Worm (Caenorhabditis elegans) whole organism, L1 larva: ENCODE measurements around the gene Y47D3A.13.

Experiments used
- C16A3.4 ChIP-seq: fragments of 150-350 bp; optimal IDR thresholded peaks from 2 replicates; lab custom pipeline; 2014; ENCODE audit warnings: missing biosample characterization, missing genetic modification characterization
- C34B4.2 ChIP-seq: sonication (generic microtip); optimal IDR thresholded peaks from 2 replicates; lab custom pipeline; 2017; ENCODE audit warnings: mild to moderate bottlenecking, missing genetic modification characterization, missing compliant biosample characterization
- aha-1 ChIP-seq: fragments of 150-350 bp; optimal IDR thresholded peaks from 2 replicates; lab custom pipeline; 2014; ENCODE audit warnings: missing biosample characterization, missing genetic modification characterization
- alr-1 ChIP-seq: fragments of 200-800 bp; sonication (Bioruptor generic); optimal IDR thresholded peaks from 2 replicates; lab custom pipeline; 2018; ENCODE audit warnings: borderline replicate concordance, mild to moderate bottlenecking, missing genetic modification characterization, missing compliant biosample characterization
- aly-2 ChIP-seq: fragments of 150-350 bp; optimal IDR thresholded peaks from 2 replicates; lab custom pipeline; 2014; ENCODE audit warnings: missing biosample characterization, missing genetic modification characterization
- ama-1 ChIP-seq: fragments of 150-350 bp; optimal IDR thresholded peaks from 2 replicates; lab custom pipeline; 2014
- ceh-8 ChIP-seq: fragments of 200-800 bp; sonication (Bioruptor generic); optimal IDR thresholded peaks from 2 replicates; lab custom pipeline; 2018; ENCODE audit warnings: mild to moderate bottlenecking, missing genetic modification characterization, moderate library complexity, missing compliant biosample characterization
- ceh-88 ChIP-seq: fragments of 200-800 bp; sonication (Bioruptor generic); IDR thresholded peaks from 2 replicates; pipeline ENCODE4 v1.3.6; 2022; ENCODE audit warnings: missing genetic modification characterization, missing compliant biosample characterization
- ceh-90 ChIP-seq: sonication (generic microtip); optimal IDR thresholded peaks from 2 replicates; lab custom pipeline; 2016; ENCODE audit warnings: missing genetic modification characterization, missing compliant biosample characterization
- efl-1 ChIP-seq, 4 experiments: fragments of 150-350 bp; optimal IDR thresholded peaks in 3 of 4; peaks in 1 of 4; 1 replicate in 1 of 4; 2 replicates in 3 of 4; lab custom pipeline; 2014; ENCODE audit warnings: missing biosample characterization in 2 of 4, missing genetic modification characterization in 2 of 4, missing genetic modification reagents in 2 of 4
- egl-13 ChIP-seq: sonication (generic microtip); optimal IDR thresholded peaks from 2 replicates; lab custom pipeline; 2016; ENCODE audit warnings: missing genotype, missing genetic modification reagents, missing genetic modification characterization, missing compliant biosample characterization
- egl-27 ChIP-seq, 2 experiments: fragments of 150-350 bp in 1 of 2; sonication (generic microtip); optimal IDR thresholded peaks; 3 replicates each; lab custom pipeline; 2017 to 2018; ENCODE audit warnings: missing biosample characterization in 2 of 2, missing genetic modification characterization in 2 of 2, missing genetic modification reagents in 2 of 2
- elt-3 ChIP-seq, 6 experiments: fragments of 150-350 bp in 1 of 6; sonication (generic microtip); optimal IDR thresholded peaks; 2 replicates each; lab custom pipeline; 2017 to 2018; ENCODE audit warnings: missing biosample characterization in 6 of 6, missing genetic modification characterization in 6 of 6, inconsistent platforms in 1 of 6
- ets-5 ChIP-seq: fragments of 200-800 bp; sonication (Bioruptor generic); IDR thresholded peaks from 2 replicates; pipeline ENCODE4 v1.3.6; 2022; ENCODE audit warnings: missing genetic modification characterization, missing compliant biosample characterization
- fkh-10 ChIP-seq: sonication (generic microtip); optimal IDR thresholded peaks from 2 replicates; lab custom pipeline; 2017; ENCODE audit warnings: missing biosample characterization, missing genetic modification reagents, missing genetic modification characterization
- fkh-8 ChIP-seq: sonication (generic microtip); optimal IDR thresholded peaks from 2 replicates; lab custom pipeline; 2016; ENCODE audit warnings: mild to moderate bottlenecking, missing genetic modification characterization, missing compliant biosample characterization
- fos-1 ChIP-seq: fragments of 150-350 bp; optimal IDR thresholded peaks from 2 replicates; lab custom pipeline; 2014; ENCODE audit warnings: missing biosample characterization, missing genetic modification characterization
- isw-1 ChIP-seq: fragments of 200-800 bp; sonication (Bioruptor generic); IDR thresholded peaks from 2 replicates; pipeline ENCODE4 v1.3.6; 2022; ENCODE audit warnings: missing genetic modification characterization, missing compliant biosample characterization
- jun-1 ChIP-seq: fragments of 150-350 bp; optimal IDR thresholded peaks from 2 replicates; lab custom pipeline; 2014; ENCODE audit warnings: missing biosample characterization, missing genetic modification reagents, missing genetic modification characterization
- lin-13 ChIP-seq: fragments of 150-350 bp; optimal IDR thresholded peaks from 2 replicates; lab custom pipeline; 2014; ENCODE audit warnings: missing biosample characterization, missing genetic modification reagents, missing genetic modification characterization
- lin-14 ChIP-seq: fragments of 200-800 bp; sonication (Bioruptor generic); optimal IDR thresholded peaks from 2 replicates; lab custom pipeline; 2018; ENCODE audit warnings: mild to moderate bottlenecking, missing genetic modification characterization, moderate library complexity, missing compliant biosample characterization
- lin-15B ChIP-seq: fragments of 150-350 bp; sonication (generic microtip); optimal IDR thresholded peaks from 3 replicates; lab custom pipeline; 2014; ENCODE audit warnings: missing biosample characterization, missing genetic modification characterization
- lin-35 ChIP-seq, 2 experiments: fragments of 150-350 bp; optimal IDR thresholded peaks; 2 replicates each; lab custom pipeline; 2014; ENCODE audit warnings: missing biosample characterization in 2 of 2, missing genetic modification characterization in 2 of 2, missing genetic modification reagents in 2 of 2
- mab-9 ChIP-seq: fragments of 200-800 bp; sonication (Bioruptor generic); IDR thresholded peaks from 2 replicates; pipeline ENCODE4 v1.3.6; 2022; ENCODE audit warnings: missing genetic modification reagents, missing genetic modification characterization, missing compliant biosample characterization
- mdl-1 ChIP-seq, 2 experiments: fragments of 150-350 bp; optimal IDR thresholded peaks; 2 replicates each; lab custom pipeline; 2014 to 2017; ENCODE audit warnings: missing biosample characterization in 2 of 2, missing genetic modification characterization in 2 of 2, inconsistent platforms in 1 of 2
- mef-2 ChIP-seq: fragments of 150-350 bp; optimal IDR thresholded peaks from 2 replicates; lab custom pipeline; 2014; ENCODE audit warnings: missing biosample characterization, missing genetic modification characterization
- nhr-19 ChIP-seq: fragments of 200-800 bp; sonication (Bioruptor generic); conservative IDR thresholded peaks from 2 replicates; pipeline ENCODE4 v1.3.6; 2022; ENCODE audit warnings: missing genetic modification characterization, missing compliant biosample characterization
- nhr-20 ChIP-seq: sonication (generic microtip); optimal IDR thresholded peaks from 2 replicates; lab custom pipeline; 2016; ENCODE audit warnings: mild to moderate bottlenecking, missing genetic modification characterization, missing compliant biosample characterization
- nhr-237 ChIP-seq: fragments of 150-350 bp; optimal IDR thresholded peaks from 2 replicates; lab custom pipeline; 2014; ENCODE audit warnings: missing biosample characterization, missing genetic modification characterization
- nhr-28 ChIP-seq: fragments of 150-350 bp; optimal IDR thresholded peaks from 2 replicates; lab custom pipeline; 2014; ENCODE audit warnings: missing biosample characterization, missing genetic modification characterization
- nhr-71 ChIP-seq: sonication (generic microtip); optimal IDR thresholded peaks from 2 replicates; lab custom pipeline; 2016; ENCODE audit warnings: mild to moderate bottlenecking, missing genetic modification characterization, moderate library complexity, missing compliant biosample characterization
- nhr-84 ChIP-seq: sonication (generic microtip); optimal IDR thresholded peaks from 2 replicates; lab custom pipeline; 2017; ENCODE audit warnings: missing biosample characterization, missing genetic modification characterization
- nhr-85 ChIP-seq: sonication (generic microtip); peaks from one replicate; lab custom pipeline; 2016; ENCODE audit warnings: missing genetic modification characterization, inconsistent platforms, missing compliant biosample characterization
- nhr-90 ChIP-seq: sonication (generic microtip); optimal IDR thresholded peaks from 2 replicates; lab custom pipeline; 2016; ENCODE audit warnings: mild to moderate bottlenecking, missing genetic modification characterization, missing compliant biosample characterization; ENCODE audit not compliant: poor library complexity
- pag-3 ChIP-seq: sonication (generic microtip); optimal IDR thresholded peaks from 2 replicates; lab custom pipeline; 2017; ENCODE audit warnings: missing genetic modification characterization, mild to moderate bottlenecking, missing compliant biosample characterization, antibody characterized with exemption, borderline replicate concordance; ENCODE audit not compliant: insufficient read depth
- pax-3 ChIP-seq: fragments of 200-800 bp; sonication (Bioruptor generic); optimal IDR thresholded peaks from 2 replicates; lab custom pipeline; 2018; ENCODE audit warnings: mild to moderate bottlenecking, missing genetic modification characterization, moderate library complexity, missing compliant biosample characterization
- skn-1 ChIP-seq: fragments of 150-350 bp; optimal IDR thresholded peaks from 2 replicates; lab custom pipeline; 2014; ENCODE audit warnings: missing biosample characterization, missing genetic modification characterization
- snu-23 ChIP-seq: sonication (generic microtip); optimal IDR thresholded peaks from 2 replicates; lab custom pipeline; 2016; ENCODE audit warnings: missing genetic modification characterization, missing compliant biosample characterization
- swsn-7 ChIP-seq: sonication (generic microtip); optimal IDR thresholded peaks from 2 replicates; lab custom pipeline; 2016; ENCODE audit warnings: missing genetic modification characterization, missing compliant biosample characterization
- vab-15 ChIP-seq: sonication (generic microtip); optimal IDR thresholded peaks from 2 replicates; lab custom pipeline; 2017; ENCODE audit warnings: missing genotype, mild to moderate bottlenecking, missing genetic modification characterization, missing compliant biosample characterization
- zip-4 ChIP-seq: fragments of 200-800 bp; sonication (Bioruptor generic); optimal IDR thresholded peaks from 2 replicates; lab custom pipeline; 2018; ENCODE audit warnings: mild to moderate bottlenecking, missing genetic modification characterization, moderate library complexity, missing compliant biosample characterization
- ztf-4 ChIP-seq: fragments of 150-350 bp; optimal IDR thresholded peaks from 2 replicates; lab custom pipeline; 2014; ENCODE audit warnings: missing biosample characterization, missing genetic modification characterization

Gene Y47D3A.13

ce11 chrIII:11202992-11203391 is 20.9 kb downstream of the Y47D3A.13 start (continued):
- TF ChIP-seq lin-35 (GFP tag; optimal IDR thresholded peaks at IDR 0.05; lab: Kevin White, UChicago) (peak in 1 of 2 experiments; percentile 37), egl-13 (tag; lab: Kevin White, UChicago) (peak; percentile 1), lin-14 (peak; percentile 94), ceh-90 (tag; lab: Kevin White, UChicago) (no peak), nhr-90 (tag; lab: Kevin White, UChicago) (no peak), mef-2 (tag; lab: Kevin White, UChicago) (no peak), isw-1 (GFP tag; lab: Robert Waterston, UW) (no peak), skn-1 (tag; lab: Kevin White, UChicago) (no peak), ceh-8 (GFP tag; lab: Kevin White, UChicago) (peak; percentile 90), lin-13 (GFP tag; lab: Kevin White, UChicago) (no peak), fos-1 (tag; lab: Kevin White, UChicago) (no peak), elt-3 (tag; optimal IDR thresholded peaks at IDR 0.05; lab: Kevin White, UChicago) (no peak), aha-1 (tag; lab: Kevin White, UChicago) (no peak), swsn-7 (tag; lab: Kevin White, UChicago) (peak; percentile 9), fkh-10 (GFP tag; lab: Kevin White, UChicago) (peak; percentile 19), C34B4.2 (no peak), vab-15 (tag; lab: Kevin White, UChicago) (no peak), nhr-84 (tag; lab: Kevin White, UChicago) (no peak), nhr-71 (tag; lab: Kevin White, UChicago) (peak; percentile 58), ama-1 (lab: Kevin White, UChicago) (no peak), zip-4 (GFP tag; lab: Kevin White, UChicago) (no peak), snu-23 (GFP tag; lab: Kevin White, UChicago) (peak; percentile 21), efl-1 (optimal IDR thresholded peaks at IDR 0.05; lab: Kevin White, UChicago) (peak in 1 of 2 experiments; percentile 7), efl-1 (GFP tag; optimal IDR thresholded peaks at IDR 0.05 in 1 of 2; lab: Kevin White, UChicago) (peak in 1 of 2 experiments; percentile 11), fkh-8 (peak; percentile 4), alr-1 (tag; lab: Kevin White, UChicago) (no peak), pag-3 (tag; lab: Kevin White, UChicago) (no peak), nhr-19 (GFP tag; lab: Robert Waterston, UW) (no peak), nhr-85 (tag; lab: Kevin White, UChicago) (no peak), aly-2 (tag; lab: Kevin White, UChicago) (no peak), jun-1 (tag; lab: Kevin White, UChicago) (no peak), mab-9 (GFP tag; lab: Robert Waterston, UW) (0 out of 2 replicates have a peak, but pooled peaks have one; percentile 38)

DNA sequence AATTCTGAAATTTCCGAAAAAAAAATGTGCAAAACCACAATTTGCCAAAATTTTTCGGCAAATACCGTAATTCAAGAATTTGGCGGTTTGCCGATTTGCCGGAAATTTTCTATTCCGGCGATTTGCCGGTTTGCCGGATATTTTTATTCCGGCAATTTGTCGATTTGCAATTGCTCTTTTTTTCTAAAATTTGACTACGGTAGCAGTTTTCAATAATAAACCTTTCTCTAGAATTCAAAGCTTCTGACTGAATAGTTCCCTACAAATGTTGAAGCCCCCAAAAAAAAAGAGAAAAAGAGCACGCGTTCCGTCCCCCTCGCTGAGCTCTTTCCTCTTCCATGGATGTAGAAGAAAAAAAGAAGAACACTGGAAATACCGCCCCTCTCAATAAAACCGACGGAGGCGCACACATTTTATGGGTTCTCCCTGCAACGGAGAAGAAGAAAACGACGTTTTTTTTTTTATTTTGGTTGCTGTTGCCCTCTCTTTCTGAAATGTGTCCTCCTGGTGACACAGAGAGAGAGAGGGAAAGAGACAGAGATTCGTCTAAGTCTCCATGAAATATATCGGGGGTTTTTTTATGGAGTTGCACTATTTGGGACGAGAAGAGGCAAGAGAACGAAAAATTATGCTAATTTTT is 22.9 kb downstream of the Y47D3A.13 start:
- TF ChIP-seq aly-2 (tag; lab: Kevin White, UChicago), result no peak
- TF ChIP-seq nhr-20 (tag; lab: Kevin White, UChicago), result no peak
- TF ChIP-seq C16A3.4 (tag; lab: Kevin White, UChicago), result no peak
- TF ChIP-seq mdl-1 (tag; optimal IDR thresholded peaks at IDR 0.05; lab: Kevin White, UChicago), result no peak
- TF ChIP-seq nhr-28 (tag; lab: Kevin White, UChicago), result no peak
- TF ChIP-seq efl-1 (optimal IDR thresholded peaks at IDR 0.05; lab: Kevin White, UChicago), result no peak
- no peak for TF ChIP-seq efl-1 (GFP tag; optimal IDR thresholded peaks at IDR 0.05 in 1 of 2; lab: Kevin White, UChicago)
- TF ChIP-seq ztf-4 (tag; lab: Kevin White, UChicago), result no peak
- no peak for TF ChIP-seq lin-15B (tag; lab: Kevin White, UChicago)
- no peak for TF ChIP-seq skn-1 (tag; lab: Kevin White, UChicago)
- no peak for TF ChIP-seq lin-13 (GFP tag; lab: Kevin White, UChicago)
- no peak for TF ChIP-seq egl-27 (tag; optimal IDR thresholded peaks at IDR 0.05; lab: Kevin White, UChicago)
- no peak for TF ChIP-seq pax-3 (tag; lab: Kevin White, UChicago)
- no peak for TF ChIP-seq ceh-88 (GFP tag; lab: Robert Waterston, UW)
- TF ChIP-seq fkh-10 (GFP tag; lab: Kevin White, UChicago), result no peak
- TF ChIP-seq nhr-237 (tag; lab: Kevin White, UChicago), result no peak
- TF ChIP-seq ets-5 (GFP tag; lab: Robert Waterston, UW), result no peak
- TF ChIP-seq ama-1 (lab: Kevin White, UChicago), result no peak
- no peak for TF ChIP-seq vab-15 (tag; lab: Kevin White, UChicago)
- TF ChIP-seq egl-13 (tag; lab: Kevin White, UChicago), result no peak
